Fruit fly (Drosophila melanogaster) whole organism, prepupa: ENCODE results near the gene Dh31.
A peak's percentile ranks its signal among the peaks of the same experiment; 100 is the strongest.

Source experiments
- CG11294 ChIP-seq: fragments of 200-800 bp; sonication (Bioruptor generic); IDR thresholded peaks from 2 replicates; pipeline ENCODE4 v1.3.6; 2022; ENCODE audit warnings: missing biosample characterization, missing genetic modification characterization
- CG11762 ChIP-seq: fragments of 200-800 bp; sonication (Bioruptor generic); optimal IDR thresholded peaks from 3 replicates; lab custom pipeline; 2016; ENCODE audit warnings: missing biosample characterization, missing genetic modification characterization; ENCODE audit not compliant: insufficient read depth
- CG3032 ChIP-seq: fragments of 200-800 bp; optimal IDR thresholded peaks from 2 replicates; lab custom pipeline; 2019; ENCODE audit warnings: missing biosample characterization, mild to moderate bottlenecking, missing genetic modification characterization, moderate library complexity
- CG31627 ChIP-seq: fragments of 200-800 bp; sonication (Bioruptor generic); optimal IDR thresholded peaks from 3 replicates; lab custom pipeline; 2016; ENCODE audit warnings: missing biosample characterization, missing genetic modification characterization
- CG32006 ChIP-seq: fragments of 200-800 bp; sonication (Bioruptor generic); optimal IDR thresholded peaks from 3 replicates; lab custom pipeline; 2017; ENCODE audit warnings: missing biosample characterization, mild to moderate bottlenecking, missing genetic modification characterization
- CG34406 ChIP-seq: fragments of 200-800 bp; sonication (Bioruptor generic); optimal IDR thresholded peaks from 3 replicates; lab custom pipeline; 2016; ENCODE audit warnings: missing biosample characterization, missing genetic modification characterization
- CG3919 ChIP-seq: fragments of 200-800 bp; sonication (Bioruptor generic); optimal IDR thresholded peaks from 3 replicates; lab custom pipeline; 2016; ENCODE audit warnings: missing biosample characterization, missing genetic modification characterization
- CG4318 ChIP-seq: fragments of 200-800 bp; sonication (Bioruptor generic); optimal IDR thresholded peaks from 3 replicates; lab custom pipeline; 2017; ENCODE audit warnings: missing biosample characterization, mild to moderate bottlenecking, missing genetic modification characterization
- CG6276 ChIP-seq: fragments of 200-800 bp; sonication (Bioruptor generic); optimal IDR thresholded peaks from 2 replicates; lab custom pipeline; 2017; ENCODE audit warnings: missing biosample characterization, mild to moderate bottlenecking, missing genetic modification characterization
- CG6792 ChIP-seq: fragments of 200-800 bp; sonication (Bioruptor generic); optimal IDR thresholded peaks from 3 replicates; lab custom pipeline; 2016; ENCODE audit warnings: missing biosample characterization, missing genetic modification characterization
- CG6808 ChIP-seq: fragments of 200-800 bp; sonication (Bioruptor generic); optimal IDR thresholded peaks from 3 replicates; lab custom pipeline; 2017; ENCODE audit warnings: missing biosample characterization, missing genetic modification characterization, mild to moderate bottlenecking, moderate library complexity, missing genetic modification reagents
- CG8119 ChIP-seq: fragments of 200-800 bp; sonication (Bioruptor generic); IDR thresholded peaks from 3 replicates; pipeline ENCODE4 v1.3.6; 2022; ENCODE audit warnings: missing biosample characterization, missing genetic modification characterization
- CG8319 ChIP-seq: fragments of 200-800 bp; sonication (Bioruptor generic); optimal IDR thresholded peaks from 3 replicates; lab custom pipeline; 2016; ENCODE audit warnings: missing biosample characterization, missing genetic modification characterization
- CG9139 ChIP-seq: fragments of 200-800 bp; sonication (Bioruptor generic); optimal IDR thresholded peaks from 3 replicates; lab custom pipeline; 2017; ENCODE audit warnings: missing biosample characterization, mild to moderate bottlenecking, missing genetic modification characterization
- Eip75B ChIP-seq: fragments of 200-800 bp; sonication (Bioruptor generic); optimal IDR thresholded peaks from 3 replicates; lab custom pipeline; 2016; ENCODE audit warnings: missing biosample characterization, missing genetic modification characterization
- Eip78C ChIP-seq: fragments of 200-800 bp; sonication (Bioruptor generic); peaks from one replicate; lab custom pipeline; 2016; ENCODE audit warnings: missing biosample characterization, missing genetic modification characterization
- Gug ChIP-seq: fragments of 200-800 bp; sonication (Bioruptor generic); IDR thresholded peaks from 2 replicates; pipeline ENCODE4 v1.3.6; 2022; ENCODE audit warnings: missing biosample characterization, missing genetic modification characterization
- Hr39 ChIP-seq: fragments of 200-800 bp; sonication (Bioruptor generic); optimal IDR thresholded peaks from 2 replicates; lab custom pipeline; 2016; ENCODE audit warnings: missing biosample characterization, missing genetic modification characterization
- Hr4 ChIP-seq: fragments of 200-800 bp; sonication (Bioruptor generic); optimal IDR thresholded peaks from 3 replicates; lab custom pipeline; 2016; ENCODE audit warnings: missing biosample characterization, missing genetic modification characterization
- Lpt ChIP-seq: fragments of 200-800 bp; sonication (Bioruptor generic); optimal IDR thresholded peaks from 3 replicates; lab custom pipeline; 2016; ENCODE audit warnings: missing biosample characterization, missing genetic modification characterization
- OdsH ChIP-seq: fragments of 200-800 bp; sonication (Bioruptor generic); optimal IDR thresholded peaks from 3 replicates; lab custom pipeline; 2016; ENCODE audit warnings: missing biosample characterization, missing genetic modification characterization
- Smox ChIP-seq: fragments of 200-800 bp; sonication (Bioruptor generic); optimal IDR thresholded peaks from 3 replicates; lab custom pipeline; 2016; ENCODE audit warnings: missing biosample characterization, missing genetic modification characterization
- Sox102F ChIP-seq: fragments of 200-800 bp; sonication (Bioruptor generic); optimal IDR thresholded peaks from 2 replicates; lab custom pipeline; 2016; ENCODE audit warnings: missing biosample characterization, mild to moderate bottlenecking, missing genetic modification characterization
- Sox15 ChIP-seq: fragments of 200-800 bp; sonication (Bioruptor generic); optimal IDR thresholded peaks from 3 replicates; lab custom pipeline; 2016; ENCODE audit warnings: missing biosample characterization, missing genetic modification characterization
- acj6 ChIP-seq: fragments of 200-800 bp; sonication (Bioruptor generic); optimal IDR thresholded peaks from 3 replicates; lab custom pipeline; 2016; ENCODE audit warnings: missing biosample characterization, missing genetic modification characterization
- dac ChIP-seq: fragments of 200-800 bp; sonication (Bioruptor generic); optimal IDR thresholded peaks from 2 replicates; lab custom pipeline; 2017; ENCODE audit warnings: missing biosample characterization, mild to moderate bottlenecking, missing genetic modification characterization
- dsx ChIP-seq: fragments of 200-800 bp; optimal IDR thresholded peaks from 3 replicates; lab custom pipeline; 2019; ENCODE audit warnings: missing biosample characterization, mild to moderate bottlenecking, missing genetic modification characterization, moderate library complexity; ENCODE audit not compliant: poor library complexity, severe bottlenecking
- eg ChIP-seq: fragments of 200-800 bp; sonication (Bioruptor generic); IDR thresholded peaks from 3 replicates; pipeline ENCODE4 v1.3.6; 2022; ENCODE audit warnings: missing biosample characterization, missing genetic modification characterization
- esn ChIP-seq: fragments of 200-800 bp; sonication (Bioruptor generic); optimal IDR thresholded peaks from 2 replicates; lab custom pipeline; 2016; ENCODE audit warnings: missing biosample characterization, mild to moderate bottlenecking, missing genetic modification characterization, moderate library complexity
- fd59A ChIP-seq: fragments of 200-800 bp; sonication (Bioruptor generic); optimal IDR thresholded peaks from 2 replicates; lab custom pipeline; 2017; ENCODE audit warnings: missing biosample characterization, mild to moderate bottlenecking, missing genetic modification characterization, missing genetic modification reagents
- fkh ChIP-seq: fragments of 200-800 bp; sonication (Bioruptor generic); optimal IDR thresholded peaks from 3 replicates; lab custom pipeline; 2017; ENCODE audit warnings: missing biosample characterization, mild to moderate bottlenecking, missing genetic modification characterization, moderate library complexity
- lz ChIP-seq: fragments of 200-800 bp; sonication (Bioruptor generic); optimal IDR thresholded peaks from 3 replicates; lab custom pipeline; 2016; ENCODE audit warnings: missing biosample characterization, missing genetic modification characterization
- net ChIP-seq: fragments of 200-800 bp; sonication (Bioruptor generic); optimal IDR thresholded peaks from 3 replicates; lab custom pipeline; 2016; ENCODE audit warnings: missing biosample characterization, missing genetic modification characterization
- salr ChIP-seq, 2 experiments: fragments of 200-800 bp; sonication (Bioruptor generic); optimal IDR thresholded peaks; 3 replicates each; lab custom pipeline; 2016 to 2018; ENCODE audit warnings: missing biosample characterization in 2 of 2, missing genetic modification characterization in 2 of 2, mild to moderate bottlenecking in 1 of 2
- svp ChIP-seq: fragments of 200-800 bp; sonication (Bioruptor generic); peaks from one replicate; lab custom pipeline; 2016; ENCODE audit warnings: missing biosample characterization, missing genetic modification characterization
- topi ChIP-seq: fragments of 200-800 bp; sonication (Bioruptor generic); optimal IDR thresholded peaks from 3 replicates; lab custom pipeline; 2016; ENCODE audit warnings: missing biosample characterization, missing genetic modification characterization
- vri ChIP-seq: fragments of 200-800 bp; sonication (Bioruptor generic); optimal IDR thresholded peaks from 3 replicates; lab custom pipeline; 2016; ENCODE audit warnings: missing biosample characterization, mild to moderate bottlenecking, missing genetic modification characterization

Gene Dh31

DNA sequence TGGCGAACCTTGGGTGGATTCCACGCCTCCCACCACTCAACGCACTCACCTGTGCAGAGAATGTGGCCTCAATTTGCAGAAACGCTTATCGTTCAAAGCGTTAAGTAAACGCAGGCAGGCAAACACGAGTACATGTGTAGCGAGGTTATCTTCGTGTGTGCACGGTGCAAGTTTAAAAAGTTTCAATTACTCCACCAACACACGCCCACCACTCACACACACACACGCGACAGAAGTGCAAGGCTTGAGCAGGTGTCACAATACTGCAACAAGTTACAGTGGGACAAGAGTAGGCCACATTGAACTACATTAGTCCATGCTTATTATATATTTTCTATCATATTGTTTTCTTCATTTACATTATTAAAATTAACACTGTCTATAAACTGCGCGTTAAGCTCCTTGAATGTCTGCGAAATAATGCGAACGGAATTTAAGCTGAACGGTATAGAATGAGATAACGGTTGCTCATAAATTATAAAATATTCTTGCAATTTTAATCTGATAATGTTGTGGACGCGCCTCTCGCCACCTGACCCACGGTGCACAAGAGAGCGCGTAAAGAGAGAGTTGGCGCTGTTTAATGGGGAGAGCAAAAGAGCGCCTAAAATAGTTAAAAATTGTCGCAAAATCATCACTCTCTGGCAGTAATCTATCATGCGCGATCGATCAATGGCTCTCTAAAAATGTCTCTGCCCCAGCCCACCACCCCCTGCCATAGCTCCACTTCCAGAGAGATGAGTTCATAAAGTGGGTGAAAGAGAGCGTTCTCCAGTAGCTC lies 28.1 kb upstream of the Dh31 start (continued):
- TF ChIP-seq salr (GFP tag; optimal IDR thresholded peaks at IDR 0.05; lab: Kevin White, UChicago) (peak; percentile 95 to 96), Sox15 (GFP tag; lab: Kevin White, UChicago) (peak; percentile 98), topi (peak; percentile 98), CG3032 (tag; lab: Kevin White, UChicago) (peak; percentile 98), CG11762 (peak; percentile 98), Gug (GFP tag; lab: Robert Waterston, UW) (peak; percentile 95), CG4318 (GFP tag; lab: Kevin White, UChicago) (peak; percentile 98), CG3919 (peak; percentile 97), CG6792 (GFP tag; lab: Kevin White, UChicago) (peak; percentile 98), dsx (peak; percentile 95), esn (GFP tag; lab: Kevin White, UChicago) (peak; percentile 98), vri (peak; percentile 95), acj6 (GFP tag; lab: Kevin White, UChicago) (peak; percentile 98), CG32006 (GFP tag; lab: Kevin White, UChicago) (peak; percentile 99), CG9139 (GFP tag; lab: Kevin White, UChicago) (peak; percentile 91), CG8319 (GFP tag; lab: Kevin White, UChicago) (peak; percentile 97), Hr39 (GFP tag; lab: Kevin White, UChicago) (peak; percentile 95), Lpt (GFP tag; lab: Kevin White, UChicago) (peak; percentile 98), Smox (GFP tag; lab: Kevin White, UChicago) (peak; percentile 98), CG11294 (GFP tag; lab: Robert Waterston, UW) (peak; percentile 96), CG34406 (GFP tag; lab: Kevin White, UChicago) (peak; percentile 98), Eip78C (GFP tag; lab: Kevin White, UChicago) (peak; percentile 100), Hr4 (GFP tag; lab: Kevin White, UChicago) (peak; percentile 99), OdsH (GFP tag; lab: Kevin White, UChicago) (peak; percentile 98), eg (GFP tag; lab: Robert Waterston, UW) (peak; percentile 97), fd59A (GFP tag; lab: Kevin White, UChicago) (peak; percentile 97), Sox102F (GFP tag; lab: Kevin White, UChicago) (peak; percentile 98), CG31627 (GFP tag; lab: Kevin White, UChicago) (peak; percentile 95), svp (peak; percentile 100), lz (peak; percentile 98), Eip75B (GFP tag; lab: Kevin White, UChicago) (peak; percentile 97)

DNA sequence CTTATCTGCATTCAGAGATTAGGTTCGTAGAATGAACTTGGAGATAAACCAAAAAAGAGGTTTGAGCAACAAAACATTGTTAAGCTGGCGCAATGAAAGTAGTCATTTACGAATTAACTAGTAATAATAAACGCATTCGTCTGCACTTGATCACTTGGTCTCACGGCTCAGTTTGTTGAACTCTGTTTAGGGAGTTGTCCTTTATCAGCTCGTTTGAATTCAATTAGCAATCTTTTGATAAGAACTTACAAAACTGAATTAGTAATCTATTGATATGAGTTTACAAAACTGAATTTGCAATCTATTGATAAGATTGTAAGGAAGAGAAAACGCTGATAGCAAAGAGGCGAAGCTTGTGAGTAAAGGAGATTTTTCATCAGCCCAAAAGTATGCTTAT lies 27.5 kb upstream of the Dh31 start:
- TF ChIP-seq lz, result no peak
- TF ChIP-seq CG6276 (GFP tag; lab: Kevin White, UChicago), result no peak
- no peak for TF ChIP-seq CG8319 (GFP tag; lab: Kevin White, UChicago)
- no peak for TF ChIP-seq net (GFP tag; lab: Kevin White, UChicago)
- TF ChIP-seq dac (GFP tag; lab: Kevin White, UChicago), result no peak
- TF ChIP-seq CG6808 (GFP tag; lab: Kevin White, UChicago), result no peak
- no peak for TF ChIP-seq Hr39 (GFP tag; lab: Kevin White, UChicago)

DNA sequence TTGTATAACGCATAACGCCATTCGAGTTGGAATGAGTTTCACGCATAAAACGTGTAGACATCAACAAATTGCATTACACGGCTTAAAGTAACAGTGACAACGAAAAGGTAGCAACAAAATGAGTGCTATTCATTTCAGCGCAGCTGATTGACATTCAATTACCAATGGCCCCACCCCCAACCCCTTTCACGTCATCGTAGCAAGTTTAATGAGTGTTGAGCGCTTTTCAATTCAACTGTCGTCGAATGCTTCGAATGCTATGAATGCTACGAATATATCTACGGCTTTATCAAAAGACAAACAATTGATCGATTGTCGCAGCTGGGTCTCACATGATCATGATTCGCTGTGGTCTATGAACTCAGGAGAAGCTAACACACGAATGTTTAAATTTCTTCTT lies 27.0 kb upstream of the Dh31 start:
- no peak for TF ChIP-seq CG8119
- TF ChIP-seq fkh (GFP tag; lab: Kevin White, UChicago), result peak; percentile 28
